Fruit fly (Drosophila melanogaster) whole organism, adult: ENCODE measurements around the gene CG31245.

Experiments
- CG11617 ChIP-seq: fragments of 200-800 bp; sonication (Bioruptor generic); optimal IDR thresholded peaks from 2 replicates; lab custom pipeline; 2017; ENCODE audit warnings: mild to moderate bottlenecking, missing biosample characterization, missing genetic modification reagents, missing genetic modification characterization
- CG1620 ChIP-seq: fragments of 200-800 bp; sonication (Bioruptor generic); optimal IDR thresholded peaks from 2 replicates; lab custom pipeline; 2016; ENCODE audit warnings: missing biosample characterization, missing genetic modification characterization
- CG33017 ChIP-seq: fragments of 200-800 bp; sonication (Bioruptor generic); optimal IDR thresholded peaks from 2 replicates; lab custom pipeline; 2018; ENCODE audit warnings: missing biosample characterization, mild to moderate bottlenecking, missing genetic modification characterization, moderate library complexity
- CG5204 ChIP-seq: fragments of 200-800 bp; sonication (Bioruptor generic); optimal IDR thresholded peaks from 2 replicates; lab custom pipeline; 2016; ENCODE audit warnings: missing biosample characterization, missing genetic modification characterization
- CG7045 ChIP-seq: fragments of 200-800 bp; sonication (Bioruptor generic); optimal IDR thresholded peaks from 2 replicates; lab custom pipeline; 2017; ENCODE audit warnings: missing biosample characterization, mild to moderate bottlenecking, missing genetic modification characterization
- Mnt ChIP-seq: fragments of 200-800 bp; sonication (Bioruptor generic); optimal IDR thresholded peaks from 2 replicates; lab custom pipeline; 2016; ENCODE audit warnings: missing biosample characterization, mild to moderate bottlenecking, missing genetic modification characterization

dm6 chr3R:19406852-19407251 is 29.8 kb upstream of the CG31245 start:
- TF ChIP-seq CG33017 (tag; lab: Kevin White, UChicago) (no peak), CG7045 (no peak), CG5204 (GFP tag; lab: Kevin White, UChicago) (no peak), CG1620 (GFP tag; lab: Kevin White, UChicago) (no peak), Mnt (no peak), CG11617 (no peak)
